Worm (Caenorhabditis elegans): ENCODE data around the gene lat-2.

DNA sequence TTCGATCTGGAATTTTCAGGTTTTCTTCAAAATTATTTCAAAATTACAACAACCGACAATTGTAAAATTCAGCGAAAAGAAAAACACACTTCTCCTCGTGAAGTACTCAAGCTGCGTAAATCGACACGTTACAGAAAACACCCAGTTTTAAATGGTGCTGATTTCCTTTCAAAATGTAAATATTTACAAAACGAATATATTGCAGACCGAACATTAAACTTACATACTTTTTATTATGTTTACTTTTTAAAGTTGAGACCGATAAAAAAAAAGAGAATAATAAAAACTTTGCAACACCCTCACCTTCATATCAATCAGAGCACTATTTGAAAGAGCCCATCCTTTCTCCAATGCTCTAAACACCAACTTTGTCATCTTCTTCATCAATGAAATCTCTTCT is 12.0 kb downstream of the lat-2 start:
- TF ChIP-seq nhr-23 (tag; optimal IDR thresholded peaks at IDR 0.05) (no peak), ama-1 (optimal IDR thresholded peaks at IDR 0.05) (no peak), snpc-4 (tag; optimal IDR thresholded peaks at IDR 0.05) (no peak)

Data from whole organism, L2 larva.